Fruit fly (Drosophila melanogaster) whole organism, embryonic: ENCODE data around the gene CG6610.

ENCODE experiments used
- Adf1 ChIP-seq: fragments of 200-800 bp; sonication (Bioruptor generic); IDR thresholded peaks from 2 replicates; pipeline ENCODE4 v1.3.6; 2022; ENCODE audit warnings: missing biosample characterization, missing genetic modification characterization
- Atf6 ChIP-seq: fragments of 200-800 bp; sonication (Bioruptor generic); IDR thresholded peaks from 2 replicates; pipeline ENCODE4 v1.3.6; 2022; ENCODE audit warnings: missing biosample characterization, missing genetic modification characterization
- BEAF-32 ChIP-seq: fragments of 200-800 bp; sonication (Bioruptor generic); optimal IDR thresholded peaks from 3 replicates; lab custom pipeline; 2017; ENCODE audit warnings: missing biosample characterization, missing genetic modification characterization, mild to moderate bottlenecking, moderate library complexity, missing genetic modification reagents
- CG10267 ChIP-seq: fragments of 200-800 bp; sonication (Bioruptor generic); optimal IDR thresholded peaks from 2 replicates; lab custom pipeline; 2018; ENCODE audit warnings: missing biosample characterization, mild to moderate bottlenecking, missing genetic modification characterization, moderate library complexity
- CG10462 ChIP-seq: fragments of 200-800 bp; sonication (Bioruptor generic); optimal IDR thresholded peaks from 2 replicates; lab custom pipeline; 2016; ENCODE audit warnings: missing biosample characterization, missing genetic modification characterization
- CG10979 ChIP-seq: fragments of 200-800 bp; sonication (Bioruptor generic); optimal IDR thresholded peaks from 2 replicates; lab custom pipeline; 2018; ENCODE audit warnings: missing biosample characterization, mild to moderate bottlenecking, missing genetic modification characterization, moderate library complexity
- CG13424 ChIP-seq: fragments of 200-800 bp; sonication (Bioruptor generic); optimal IDR thresholded peaks from 2 replicates; lab custom pipeline; 2019; ENCODE audit warnings: missing biosample characterization, mild to moderate bottlenecking, missing genetic modification characterization, moderate library complexity
- CG13775 ChIP-seq: fragments of 200-800 bp; sonication (Bioruptor generic); optimal IDR thresholded peaks from 3 replicates; lab custom pipeline; 2017; ENCODE audit warnings: missing biosample characterization, mild to moderate bottlenecking, missing genetic modification characterization
- CG14860 ChIP-seq: fragments of 200-800 bp; sonication (Bioruptor generic); IDR thresholded peaks from 3 replicates; pipeline ENCODE4 v1.3.6; 2022; ENCODE audit warnings: missing biosample characterization, missing genetic modification characterization; ENCODE audit not compliant: partially characterized antibody
- CG15269 ChIP-seq: fragments of 200-800 bp; sonication (Bioruptor generic); optimal IDR thresholded peaks from 2 replicates; lab custom pipeline; 2018; ENCODE audit warnings: missing biosample characterization, mild to moderate bottlenecking, missing genetic modification characterization, moderate library complexity
- CG17359 ChIP-seq: fragments of 200-800 bp; sonication (Bioruptor generic); optimal IDR thresholded peaks from 3 replicates; lab custom pipeline; 2018; ENCODE audit warnings: missing biosample characterization, mild to moderate bottlenecking, missing genetic modification characterization, moderate library complexity
- CG17568 ChIP-seq: fragments of 200-800 bp; sonication (Bioruptor generic); optimal IDR thresholded peaks from 2 replicates; lab custom pipeline; 2018; ENCODE audit warnings: missing biosample characterization, mild to moderate bottlenecking, missing genetic modification characterization, moderate library complexity
- CG17802 ChIP-seq: fragments of 200-800 bp; sonication (Bioruptor generic); optimal IDR thresholded peaks from 2 replicates; lab custom pipeline; 2018; ENCODE audit warnings: missing biosample characterization, mild to moderate bottlenecking, missing genetic modification characterization, moderate library complexity
- CG2202 ChIP-seq: fragments of 200-800 bp; sonication (Bioruptor generic); optimal IDR thresholded peaks from 2 replicates; lab custom pipeline; 2018; ENCODE audit warnings: missing biosample characterization, mild to moderate bottlenecking, missing genetic modification characterization
- CG2678 ChIP-seq: fragments of 200-800 bp; sonication (Bioruptor generic); optimal IDR thresholded peaks from 3 replicates; lab custom pipeline; 2019; ENCODE audit warnings: missing biosample characterization, mild to moderate bottlenecking, missing genetic modification characterization, moderate library complexity
- CG2712 ChIP-seq: fragments of 200-800 bp; optimal IDR thresholded peaks from 3 replicates; lab custom pipeline; 2019; ENCODE audit warnings: missing biosample characterization, mild to moderate bottlenecking, missing genetic modification characterization, moderate library complexity
- CG31441 ChIP-seq: fragments of 200-800 bp; sonication (Bioruptor generic); IDR thresholded peaks from 2 replicates; pipeline ENCODE4 v1.3.6; 2022; ENCODE audit warnings: missing biosample characterization, missing genetic modification characterization
- CG3281 ChIP-seq: fragments of 200-800 bp; sonication (Bioruptor generic); optimal IDR thresholded peaks from 3 replicates; lab custom pipeline; 2017; ENCODE audit warnings: missing biosample characterization, mild to moderate bottlenecking, missing genetic modification characterization
- CG5953 ChIP-seq: fragments of 200-800 bp; sonication (Bioruptor generic); IDR thresholded peaks from 2 replicates; pipeline ENCODE4 v1.3.6; 2022; ENCODE audit warnings: missing biosample characterization, missing genetic modification characterization
- CG6175 ChIP-seq: fragments of 200-800 bp; sonication (Bioruptor generic); IDR thresholded peaks from 3 replicates; pipeline ENCODE4 v1.3.6; 2022; ENCODE audit warnings: missing biosample characterization, missing genetic modification characterization
- CG7839 ChIP-seq: fragments of 200-800 bp; sonication (Bioruptor generic); optimal IDR thresholded peaks from 3 replicates; lab custom pipeline; 2018; ENCODE audit warnings: missing biosample characterization, mild to moderate bottlenecking, missing genetic modification characterization, moderate library complexity
- CG9817 ChIP-seq: fragments of 200-800 bp; sonication (Bioruptor generic); optimal IDR thresholded peaks from 2 replicates; lab custom pipeline; 2018; ENCODE audit warnings: missing biosample characterization, mild to moderate bottlenecking, missing genetic modification characterization, moderate library complexity
- CoRest ChIP-seq: fragments of 200-800 bp; sonication (Bioruptor generic); optimal IDR thresholded peaks from 3 replicates; lab custom pipeline; 2018; ENCODE audit warnings: missing biosample characterization, mild to moderate bottlenecking, missing genetic modification characterization, moderate library complexity
- Dbx ChIP-seq: fragments of 200-800 bp; sonication (Bioruptor generic); IDR thresholded peaks from 3 replicates; pipeline ENCODE4 v1.3.6; 2022; ENCODE audit warnings: missing biosample characterization, missing genetic modification characterization
- Dip2 ChIP-seq: fragments of 200-800 bp; sonication (Bioruptor generic); IDR thresholded peaks from 2 replicates; pipeline ENCODE4 v1.3.6; 2022; ENCODE audit warnings: missing biosample characterization, missing genetic modification characterization
- Dll ChIP-seq: fragments of 200-800 bp; sonication (Bioruptor generic); IDR thresholded peaks from 4 replicates; pipeline ENCODE4 v1.3.6; 2022; ENCODE audit warnings: missing biosample characterization, missing genetic modification characterization; ENCODE audit not compliant: partially characterized antibody
- H2.0 ChIP-seq: fragments of 200-800 bp; sonication (Bioruptor generic); IDR thresholded peaks from 2 replicates; pipeline ENCODE4 v1.3.6; 2022; ENCODE audit warnings: missing biosample characterization, missing genetic modification characterization
- Hand ChIP-seq: fragments of 200-800 bp; sonication (Bioruptor generic); optimal IDR thresholded peaks from 2 replicates; lab custom pipeline; 2017; ENCODE audit warnings: mild to moderate bottlenecking, missing biosample characterization, missing genetic modification reagents, missing genetic modification characterization
- MTF-1 ChIP-seq: fragments of 200-800 bp; sonication (Bioruptor generic); optimal IDR thresholded peaks from 2 replicates; lab custom pipeline; 2018; ENCODE audit warnings: missing biosample characterization, mild to moderate bottlenecking, missing genetic modification characterization, borderline replicate concordance
- Mad ChIP-seq: fragments of 200-800 bp; sonication (Bioruptor generic); optimal IDR thresholded peaks from 2 replicates; lab custom pipeline; 2016; ENCODE audit warnings: missing biosample characterization, missing genetic modification characterization
- Mes4 ChIP-seq: fragments of 200-800 bp; sonication (Bioruptor generic); optimal IDR thresholded peaks from 2 replicates; lab custom pipeline; 2016; ENCODE audit warnings: missing biosample characterization, missing genetic modification characterization
- Oli ChIP-seq: fragments of 200-800 bp; sonication (Bioruptor generic); optimal IDR thresholded peaks from 2 replicates; lab custom pipeline; 2018; ENCODE audit warnings: missing biosample characterization, mild to moderate bottlenecking, missing genetic modification characterization, moderate library complexity
- Sox102F ChIP-seq: fragments of 200-800 bp; sonication (Bioruptor generic); optimal IDR thresholded peaks from 2 replicates; lab custom pipeline; 2018; ENCODE audit warnings: missing biosample characterization, mild to moderate bottlenecking, missing genetic modification characterization, moderate library complexity
- Xbp1 ChIP-seq: fragments of 200-800 bp; sonication (Bioruptor generic); optimal IDR thresholded peaks from 3 replicates; lab custom pipeline; 2016; ENCODE audit warnings: missing biosample characterization, mild to moderate bottlenecking, missing genetic modification characterization
- Xrp1 ChIP-seq: fragments of 200-800 bp; sonication (Bioruptor generic); IDR thresholded peaks from 2 replicates; pipeline ENCODE4 v1.3.6; 2022; ENCODE audit warnings: missing biosample characterization, missing genetic modification characterization
- ap ChIP-seq: fragments of 200-800 bp; sonication (Bioruptor generic); IDR thresholded peaks from 2 replicates; pipeline ENCODE4 v1.3.6; 2022; ENCODE audit warnings: missing biosample characterization, missing genetic modification characterization
- bsh ChIP-seq, 2 experiments: fragments of 200-800 bp; sonication (Bioruptor generic); optimal IDR thresholded peaks; 2 replicates each; lab custom pipeline; 2017 to 2018; ENCODE audit warnings: mild to moderate bottlenecking in 2 of 2, missing biosample characterization in 2 of 2, missing genetic modification characterization in 2 of 2, moderate library complexity in 1 of 2
- corto ChIP-seq: fragments of 200-800 bp; sonication (Bioruptor generic); optimal IDR thresholded peaks from 2 replicates; lab custom pipeline; 2016; ENCODE audit warnings: missing biosample characterization, mild to moderate bottlenecking, missing genetic modification characterization, moderate library complexity
- dpn ChIP-seq, 2 experiments: fragments of 200-800 bp; sonication (Bioruptor generic); optimal IDR thresholded peaks; 3 replicates each; lab custom pipeline; 2016; ENCODE audit warnings: missing biosample characterization in 2 of 2, missing genetic modification characterization in 2 of 2
- gcm ChIP-seq: fragments of 200-800 bp; sonication (Bioruptor generic); optimal IDR thresholded peaks from 2 replicates; lab custom pipeline; 2019; ENCODE audit warnings: missing biosample characterization, mild to moderate bottlenecking, missing genetic modification characterization, moderate library complexity
- hb ChIP-seq: fragments of 200-800 bp; sonication (Bioruptor generic); IDR thresholded peaks from 3 replicates; pipeline ENCODE4 v1.3.6; 2022; ENCODE audit warnings: missing biosample characterization, missing genetic modification characterization; ENCODE audit not compliant: partially characterized antibody
- insv ChIP-seq, 2 experiments: fragments of 200-800 bp; sonication (Bioruptor generic); optimal IDR thresholded peaks; 3 replicates each; lab custom pipeline; 2016 to 2018; ENCODE audit warnings: missing biosample characterization in 2 of 2, missing genetic modification characterization in 2 of 2
- klu ChIP-seq: fragments of 200-800 bp; sonication (Bioruptor generic); IDR thresholded peaks from 2 replicates; pipeline ENCODE4 v1.3.6; 2022; ENCODE audit warnings: missing biosample characterization, missing genetic modification characterization
- lab ChIP-seq: fragments of 200-800 bp; sonication (Bioruptor generic); optimal IDR thresholded peaks from 3 replicates; lab custom pipeline; 2017; ENCODE audit warnings: missing biosample characterization, missing genetic modification characterization, mild to moderate bottlenecking, moderate library complexity, missing genetic modification reagents
- luna ChIP-seq: fragments of 200-800 bp; sonication (Bioruptor generic); optimal IDR thresholded peaks from 2 replicates; lab custom pipeline; 2016; ENCODE audit warnings: missing biosample characterization, missing genetic modification characterization
- nau ChIP-seq: fragments of 200-800 bp; sonication (Bioruptor generic); optimal IDR thresholded peaks from 3 replicates; lab custom pipeline; 2017; ENCODE audit warnings: missing biosample characterization, mild to moderate bottlenecking, missing genetic modification characterization, missing genetic modification reagents
- pros ChIP-seq: fragments of 200-800 bp; sonication (Bioruptor generic); optimal IDR thresholded peaks from 3 replicates; lab custom pipeline; 2019; ENCODE audit warnings: missing biosample characterization, mild to moderate bottlenecking, missing genetic modification characterization, moderate library complexity
- ro ChIP-seq: fragments of 200-800 bp; sonication (Bioruptor generic); IDR thresholded peaks from 2 replicates; pipeline ENCODE4 v1.3.6; 2022; ENCODE audit warnings: missing biosample characterization, missing genetic modification characterization
- sob ChIP-seq: fragments of 200-800 bp; sonication (Bioruptor generic); IDR thresholded peaks from 2 replicates; pipeline ENCODE4 v1.3.6; 2022; ENCODE audit warnings: missing biosample characterization, missing genetic modification characterization
- unpg ChIP-seq: fragments of 200-800 bp; sonication (Bioruptor generic); optimal IDR thresholded peaks from 3 replicates; lab custom pipeline; 2018; ENCODE audit warnings: missing biosample characterization, mild to moderate bottlenecking, missing genetic modification characterization, moderate library complexity

Gene CG6610

dm6 chr3L:6085157-6085556, 9.8 kb downstream of the CG6610 start (continued):
- TF ChIP-seq CG17802 (tag; lab: Kevin White, UChicago) (no peak), Atf6 (GFP tag; lab: Robert Waterston, UW) (no peak), CG6175 (GFP tag; lab: Robert Waterston, UW) (no peak), CG15269 (peak; percentile 39), CG3281 (GFP tag; lab: Kevin White, UChicago) (peak; percentile 20), CG10462 (GFP tag; lab: Kevin White, UChicago) (no peak), CG2678 (tag; lab: Kevin White, UChicago) (peak; percentile 63), ro (GFP tag; lab: Robert Waterston, UW) (no peak), Mes4 (GFP tag; lab: Kevin White, UChicago) (no peak), nau (GFP tag; lab: Kevin White, UChicago) (no peak), luna (no peak), unpg (GFP tag; lab: Kevin White, UChicago) (peak; percentile 33), CG13424 (tag; lab: Kevin White, UChicago) (peak; percentile 51), corto (no peak), insv (GFP tag; optimal IDR thresholded peaks at IDR 0.05; lab: Kevin White, UChicago) (no peak), dpn (GFP tag; optimal IDR thresholded peaks at IDR 0.05; lab: Kevin White, UChicago) (no peak), Oli (tag; lab: Kevin White, UChicago) (peak; percentile 12), Xbp1 (GFP tag; lab: Kevin White, UChicago) (no peak), CG13775 (GFP tag; lab: Kevin White, UChicago) (no peak), gcm (GFP tag; lab: Kevin White, UChicago) (peak; percentile 22), CG9817 (no peak), Sox102F (GFP tag; lab: Kevin White, UChicago) (peak; percentile 24), CG10979 (tag; lab: Kevin White, UChicago) (peak; percentile 51), Dip2 (GFP tag; lab: Robert Waterston, UW) (no peak), CoRest (peak; percentile 15), CG5953 (GFP tag; lab: Robert Waterston, UW) (no peak), bsh (GFP tag; optimal IDR thresholded peaks at IDR 0.05; lab: Kevin White, UChicago) (peak in 1 of 2 experiments; percentile 70), pros (GFP tag; lab: Kevin White, UChicago) (no peak), Dbx (GFP tag; lab: Robert Waterston, UW) (no peak), CG2202 (tag; lab: Kevin White, UChicago) (no peak), H2.0 (no peak), Dll (GFP tag; lab: Robert Waterston, UW) (no peak), BEAF-32 (no peak), CG17359 (tag; lab: Kevin White, UChicago) (peak; percentile 6), klu (GFP tag; lab: Robert Waterston, UW) (no peak), Xrp1 (0 out of 2 replicates have a peak, but pooled peaks have one; percentile 23), hb (GFP tag; lab: Robert Waterston, UW) (no peak), CG7839 (tag; lab: Kevin White, UChicago) (peak; percentile 50), CG31441 (GFP tag; lab: Robert Waterston, UW) (peak; percentile 55; the same call in 1 of the 2 replicates), Mad (GFP tag; lab: Kevin White, UChicago) (no peak), lab (GFP tag; lab: Kevin White, UChicago) (peak; percentile 7), sob (0 out of 2 replicates have a peak, but pooled peaks have one; percentile 5), CG14860 (GFP tag; lab: Robert Waterston, UW) (no peak), CG10267 (tag; lab: Kevin White, UChicago) (peak; percentile 31), ap (GFP tag; lab: Robert Waterston, UW) (no peak), CG2712 (tag; lab: Kevin White, UChicago) (peak; percentile 58), Hand (GFP tag; lab: Kevin White, UChicago) (no peak), CG17568 (GFP tag; lab: Kevin White, UChicago) (no peak), Adf1 (GFP tag; lab: Robert Waterston, UW) (no peak), MTF-1 (GFP tag; lab: Kevin White, UChicago) (no peak)
